Fruit fly (Drosophila melanogaster) whole organism, embryonic: ENCODE results near the gene CG6163.

Experiments
- Antp ChIP-seq: fragments of 200-800 bp; sonication (Bioruptor generic); optimal IDR thresholded peaks from 3 replicates; lab custom pipeline; 2016; ENCODE audit warnings: missing biosample characterization, missing genetic modification characterization
- CG10147 ChIP-seq: fragments of 200-800 bp; sonication (Bioruptor generic); optimal IDR thresholded peaks from 2 replicates; lab custom pipeline; 2019; ENCODE audit warnings: missing biosample characterization, mild to moderate bottlenecking, missing genetic modification characterization, moderate library complexity
- CG10209 ChIP-seq: fragments of 200-800 bp; sonication (Bioruptor generic); optimal IDR thresholded peaks from 3 replicates; lab custom pipeline; 2017; ENCODE audit warnings: missing biosample characterization, mild to moderate bottlenecking, missing genetic modification characterization, missing genetic modification reagents
- CG10267 ChIP-seq: fragments of 200-800 bp; sonication (Bioruptor generic); optimal IDR thresholded peaks from 2 replicates; lab custom pipeline; 2018; ENCODE audit warnings: missing biosample characterization, mild to moderate bottlenecking, missing genetic modification characterization, moderate library complexity
- CG14667 ChIP-seq: fragments of 200-800 bp; sonication (Bioruptor generic); IDR thresholded peaks from 2 replicates; pipeline ENCODE4 v1.3.6; 2022; ENCODE audit warnings: missing biosample characterization, missing genetic modification characterization
- CG14965 ChIP-seq: fragments of 200-800 bp; sonication (Bioruptor generic); optimal IDR thresholded peaks from 2 replicates; lab custom pipeline; 2016; ENCODE audit warnings: missing biosample characterization, missing genetic modification characterization, borderline replicate concordance
- CG15011 ChIP-seq: fragments of 200-800 bp; sonication (Bioruptor generic); optimal IDR thresholded peaks from 3 replicates; lab custom pipeline; 2018; ENCODE audit warnings: missing biosample characterization, mild to moderate bottlenecking, missing genetic modification characterization
- CG15696 ChIP-seq: fragments of 200-800 bp; sonication (Bioruptor generic); optimal IDR thresholded peaks from 2 replicates; lab custom pipeline; 2019; ENCODE audit warnings: missing biosample characterization, mild to moderate bottlenecking, missing genetic modification characterization, moderate library complexity
- CG1602 ChIP-seq: fragments of 200-800 bp; sonication (Bioruptor generic); optimal IDR thresholded peaks from 3 replicates; lab custom pipeline; 2016; ENCODE audit warnings: missing biosample characterization, missing genetic modification characterization
- CG17186 ChIP-seq: fragments of 200-800 bp; sonication (Bioruptor generic); optimal IDR thresholded peaks from 3 replicates; lab custom pipeline; 2017; ENCODE audit warnings: missing biosample characterization, missing genetic modification reagents, missing genetic modification characterization
- CG17359 ChIP-seq: fragments of 200-800 bp; sonication (Bioruptor generic); optimal IDR thresholded peaks from 3 replicates; lab custom pipeline; 2018; ENCODE audit warnings: missing biosample characterization, mild to moderate bottlenecking, missing genetic modification characterization, moderate library complexity
- CG1832 ChIP-seq: fragments of 200-800 bp; sonication (Bioruptor generic); optimal IDR thresholded peaks from 2 replicates; lab custom pipeline; 2017; ENCODE audit warnings: missing biosample characterization, mild to moderate bottlenecking, missing genetic modification characterization, inconsistent platforms
- CG2120 ChIP-seq: fragments of 200-800 bp; sonication (Bioruptor generic); optimal IDR thresholded peaks from 3 replicates; lab custom pipeline; 2016; ENCODE audit warnings: missing biosample characterization, missing genetic modification characterization
- CG2129 ChIP-seq: fragments of 200-800 bp; sonication (Bioruptor generic); IDR thresholded peaks from 2 replicates; pipeline ENCODE4 v1.3.6; 2022; ENCODE audit warnings: missing biosample characterization, missing genetic modification characterization; ENCODE audit not compliant: partially characterized antibody
- CG34224 ChIP-seq: fragments of 200-800 bp; sonication (Bioruptor generic); IDR thresholded peaks from 3 replicates; pipeline ENCODE4 v1.3.6; 2022; ENCODE audit warnings: missing biosample characterization, missing genetic modification characterization; ENCODE audit not compliant: partially characterized antibody
- CG3838 ChIP-seq: fragments of 200-800 bp; sonication (Bioruptor generic); optimal IDR thresholded peaks from 3 replicates; lab custom pipeline; 2016; ENCODE audit warnings: missing biosample characterization, missing genetic modification characterization
- CG4360 ChIP-seq: fragments of 200-800 bp; sonication (Bioruptor generic); IDR thresholded peaks from 2 replicates; pipeline ENCODE4 v1.3.6; 2022; ENCODE audit warnings: missing biosample characterization, missing genetic modification characterization
- CG5180 ChIP-seq: fragments of 200-800 bp; sonication (Bioruptor generic); optimal IDR thresholded peaks from 3 replicates; lab custom pipeline; 2017; ENCODE audit warnings: missing biosample characterization, missing genetic modification characterization, mild to moderate bottlenecking, moderate library complexity, missing genetic modification reagents
- CG6654 ChIP-seq: fragments of 200-800 bp; sonication (Bioruptor generic); optimal IDR thresholded peaks from 2 replicates; lab custom pipeline; 2017; ENCODE audit warnings: missing biosample characterization, mild to moderate bottlenecking, missing genetic modification characterization
- CG6683 ChIP-seq: fragments of 200-800 bp; sonication (Bioruptor generic); optimal IDR thresholded peaks from 2 replicates; lab custom pipeline; 2017; ENCODE audit warnings: missing biosample characterization, mild to moderate bottlenecking, missing genetic modification characterization, missing genetic modification reagents
- CG8359 ChIP-seq: fragments of 200-800 bp; sonication (Bioruptor generic); optimal IDR thresholded peaks from 2 replicates; lab custom pipeline; 2017; ENCODE audit warnings: missing biosample characterization, mild to moderate bottlenecking, missing genetic modification characterization, borderline replicate concordance
- CG9437 ChIP-seq: fragments of 200-800 bp; sonication (Bioruptor generic); optimal IDR thresholded peaks from 2 replicates; lab custom pipeline; 2018; ENCODE audit warnings: missing biosample characterization, mild to moderate bottlenecking, missing genetic modification characterization
- Doc3 ChIP-seq: fragments of 200-800 bp; sonication (Bioruptor generic); IDR thresholded peaks from 3 replicates; pipeline ENCODE4 v1.3.6; 2022; ENCODE audit warnings: missing biosample characterization, missing genetic modification characterization; ENCODE audit not compliant: partially characterized antibody
- Fer2 ChIP-seq: fragments of 200-800 bp; sonication (Bioruptor generic); optimal IDR thresholded peaks from 2 replicates; lab custom pipeline; 2018; ENCODE audit warnings: missing biosample characterization, mild to moderate bottlenecking, missing genetic modification characterization, moderate library complexity
- Hey ChIP-seq: fragments of 200-800 bp; sonication (Bioruptor generic); optimal IDR thresholded peaks from 3 replicates; lab custom pipeline; 2018; ENCODE audit warnings: missing biosample characterization, mild to moderate bottlenecking, missing genetic modification characterization
- HmgZ ChIP-seq: fragments of 200-800 bp; sonication (Bioruptor generic); optimal IDR thresholded peaks from 2 replicates; lab custom pipeline; 2018; ENCODE audit warnings: missing biosample characterization, mild to moderate bottlenecking, missing genetic modification characterization
- Hr51 ChIP-seq, 2 experiments: fragments of 200-800 bp; sonication (Bioruptor generic); optimal IDR thresholded peaks; 2 replicates in 1 of 2; 3 replicates in 1 of 2; lab custom pipeline; 2016 to 2018; ENCODE audit warnings: missing biosample characterization in 2 of 2, missing genetic modification characterization in 2 of 2, mild to moderate bottlenecking in 1 of 2, moderate library complexity in 1 of 2
- Hsf ChIP-seq: fragments of 200-800 bp; sonication (Bioruptor generic); optimal IDR thresholded peaks from 3 replicates; lab custom pipeline; 2016; ENCODE audit warnings: missing biosample characterization, missing genetic modification characterization
- MBD-R2 ChIP-seq: fragments of 200-800 bp; sonication (Bioruptor generic); IDR thresholded peaks from 2 replicates; pipeline ENCODE4 v1.3.6; 2022; ENCODE audit warnings: missing biosample characterization, missing genetic modification characterization
- MESR4 ChIP-seq: fragments of 200-800 bp; sonication (Bioruptor generic); optimal IDR thresholded peaks from 2 replicates; lab custom pipeline; 2018; ENCODE audit warnings: missing biosample characterization, mild to moderate bottlenecking, missing genetic modification characterization, moderate library complexity
- NC2α ChIP-seq: fragments of 200-800 bp; sonication (Bioruptor generic); optimal IDR thresholded peaks from 2 replicates; lab custom pipeline; 2016; ENCODE audit warnings: missing biosample characterization, missing genetic modification characterization
- Oaz ChIP-seq: fragments of 200-800 bp; sonication (Bioruptor generic); IDR thresholded peaks from 2 replicates; pipeline ENCODE4 v1.3.6; 2022; ENCODE audit warnings: missing biosample characterization, missing genetic modification characterization
- Optix ChIP-seq: fragments of 200-800 bp; sonication (Bioruptor generic); IDR thresholded peaks from 3 replicates; pipeline ENCODE4 v1.3.6; 2022; ENCODE audit warnings: missing biosample characterization, missing genetic modification characterization
- Poxn ChIP-seq: fragments of 200-800 bp; sonication (Bioruptor generic); IDR thresholded peaks from 2 replicates; pipeline ENCODE4 v1.3.6; 2022; ENCODE audit warnings: missing biosample characterization, missing genetic modification characterization
- ac ChIP-seq: fragments of 200-800 bp; sonication (Bioruptor generic); optimal IDR thresholded peaks from 3 replicates; lab custom pipeline; 2017; ENCODE audit warnings: missing biosample characterization, mild to moderate bottlenecking, missing genetic modification characterization
- bbx ChIP-seq: fragments of 200-800 bp; sonication (Bioruptor generic); IDR thresholded peaks from 2 replicates; pipeline ENCODE4 v1.3.6; 2022; ENCODE audit warnings: missing biosample characterization, missing genetic modification characterization; ENCODE audit not compliant: partially characterized antibody
- ci ChIP-seq: fragments of 200-800 bp; sonication (Bioruptor generic); IDR thresholded peaks from 3 replicates; pipeline ENCODE4 v1.3.6; 2022; ENCODE audit warnings: missing biosample characterization, missing genetic modification characterization
- dysf ChIP-seq: fragments of 200-800 bp; sonication (Bioruptor generic); IDR thresholded peaks from 3 replicates; pipeline ENCODE4 v1.3.6; 2022; ENCODE audit warnings: missing biosample characterization, missing genetic modification characterization
- h ChIP-seq: fragments of >200 bp; optimal IDR thresholded peaks from 2 replicates; lab custom pipeline; 2017
- klu ChIP-seq: fragments of 200-800 bp; sonication (Bioruptor generic); IDR thresholded peaks from 2 replicates; pipeline ENCODE4 v1.3.6; 2022; ENCODE audit warnings: missing biosample characterization, missing genetic modification characterization
- lab ChIP-seq: fragments of 200-800 bp; sonication (Bioruptor generic); optimal IDR thresholded peaks from 3 replicates; lab custom pipeline; 2017; ENCODE audit warnings: missing biosample characterization, missing genetic modification characterization, mild to moderate bottlenecking, moderate library complexity, missing genetic modification reagents
- mirr ChIP-seq: fragments of 200-800 bp; sonication (Bioruptor generic); optimal IDR thresholded peaks from 3 replicates; lab custom pipeline; 2018; ENCODE audit warnings: missing biosample characterization, mild to moderate bottlenecking, missing genetic modification characterization
- nerfin-2 ChIP-seq: fragments of 200-800 bp; sonication (Bioruptor generic); IDR thresholded peaks from 2 replicates; pipeline ENCODE4 v1.3.6; 2022; ENCODE audit warnings: missing biosample characterization, missing genetic modification characterization; ENCODE audit not compliant: partially characterized antibody
- prd ChIP-seq, 3 experiments: fragments of >200 bp in 2 of 3; fragments of 200-800 bp in 1 of 3; sonication (Bioruptor generic) in 1 of 3; optimal IDR thresholded peaks in 2 of 3; IDR thresholded peaks in 1 of 3; 2 replicates in 2 of 3; 3 replicates in 1 of 3; pipeline versions ENCODE4 v1.3.6 to Lab custom; 2017 to 2022; ENCODE audit warnings: missing biosample characterization in 1 of 3, missing genetic modification characterization in 1 of 3
- sima ChIP-seq: fragments of 200-800 bp; sonication (Bioruptor generic); optimal IDR thresholded peaks from 2 replicates; lab custom pipeline; 2016; ENCODE audit warnings: missing biosample characterization, missing genetic modification characterization
- slbo ChIP-seq: fragments of 200-800 bp; sonication (Bioruptor generic); IDR thresholded peaks from 2 replicates; pipeline ENCODE4 v1.3.6; 2022; ENCODE audit warnings: missing biosample characterization, missing genetic modification characterization
- tin ChIP-seq: fragments of 200-800 bp; sonication (Bioruptor generic); optimal IDR thresholded peaks from 3 replicates; lab custom pipeline; 2016; ENCODE audit warnings: missing biosample characterization, missing genetic modification characterization
- usp ChIP-seq: fragments of >200 bp; optimal IDR thresholded peaks from 2 replicates; lab custom pipeline; 2017; ENCODE audit warnings: missing biosample characterization, missing genetic modification characterization
- zf30C ChIP-seq: fragments of 200-800 bp; sonication (Bioruptor generic); optimal IDR thresholded peaks from 3 replicates; lab custom pipeline; 2018; ENCODE audit warnings: missing biosample characterization, mild to moderate bottlenecking, missing genetic modification characterization

The CG6163 gene

dm6 chr3L:11329014-11329469 lies 35.6 kb downstream of the CG6163 start (continued):
- TF ChIP-seq bbx (GFP tag; lab: Robert Waterston, UW) (no peak), h (no peak), lab (peak; percentile 41), Doc3 (GFP tag; lab: Robert Waterston, UW) (no peak), Hsf (GFP tag; lab: Kevin White, UChicago) (no peak), MESR4 (GFP tag; lab: Kevin White, UChicago) (no peak), tin (GFP tag; lab: Kevin White, UChicago) (no peak), CG3838 (GFP tag; lab: Kevin White, UChicago) (no peak), usp (no peak), ci (GFP tag; lab: Robert Waterston, UW) (peak; percentile 48; the same call in 1 of the 3 replicates), nerfin-2 (GFP tag; lab: Robert Waterston, UW) (no peak), Optix (GFP tag; lab: Robert Waterston, UW) (no peak), zf30C (GFP tag; lab: Kevin White, UChicago) (no peak), Fer2 (tag; lab: Kevin White, UChicago) (no peak), Poxn (GFP tag; lab: Robert Waterston, UW) (no peak), slbo (GFP tag; lab: Robert Waterston, UW) (peak; percentile 52), CG15011 (GFP tag; lab: Kevin White, UChicago) (no peak), Hey (tag; lab: Kevin White, UChicago) (no peak), CG14667 (GFP tag; lab: Robert Waterston, UW) (peak; percentile 7; the same call in 1 of the 2 replicates), CG5180 (GFP tag; lab: Kevin White, UChicago) (peak; percentile 53), CG34224 (GFP tag; lab: Robert Waterston, UW) (no peak), CG10147 (GFP tag; lab: Kevin White, UChicago) (no peak), CG4360 (GFP tag; lab: Robert Waterston, UW) (no peak; the same call in none of the 2 replicates), CG15696 (tag; lab: Kevin White, UChicago) (peak; percentile 10), CG17359 (tag; lab: Kevin White, UChicago) (peak; percentile 43), CG10267 (tag; lab: Kevin White, UChicago) (peak; percentile 47), Hr51 (GFP tag; optimal IDR thresholded peaks at IDR 0.05; lab: Kevin White, UChicago) (peak in 1 of 2 experiments; percentile 72), CG1602 (GFP tag; lab: Kevin White, UChicago) (peak; percentile 8), ac (GFP tag; lab: Kevin White, UChicago) (no peak), HmgZ (tag; lab: Kevin White, UChicago) (no peak), CG17186 (no peak), sima (GFP tag; lab: Kevin White, UChicago) (no peak), CG10209 (GFP tag; lab: Kevin White, UChicago) (peak; percentile 32), CG6654 (GFP tag; lab: Kevin White, UChicago) (no peak), MBD-R2 (no peak), mirr (no peak), CG2120 (GFP tag; lab: Kevin White, UChicago) (no peak), CG2129 (GFP tag; lab: Robert Waterston, UW) (no peak), prd (optimal IDR thresholded peaks at IDR 0.05; lab: Kevin White, UChicago) (no peak), prd (GFP tag; IDR thresholded peaks at IDR 0.05; lab: Robert Waterston, UW) (peak; percentile 73), CG1832 (GFP tag; lab: Kevin White, UChicago) (no peak), CG8359 (no peak), NC2α (GFP tag; lab: Kevin White, UChicago) (no peak), Antp (GFP tag; lab: Kevin White, UChicago) (no peak), CG14965 (GFP tag; lab: Kevin White, UChicago) (no peak), dysf (peak; percentile 80; the same call in 2 of the 3 replicates), CG6683 (GFP tag; lab: Kevin White, UChicago) (no peak), klu (peak; percentile 40; the same call in 1 of the 2 replicates), Oaz (GFP tag; lab: Robert Waterston, UW) (0 out of 2 replicates have a peak, but pooled peaks have one; percentile 20), CG9437 (GFP tag; lab: Kevin White, UChicago) (no peak)
